Fruit fly (Drosophila melanogaster): ENCODE data around the gene vig.
A peak's percentile ranks its signal among the peaks of the same experiment; 100 is the strongest.

DNA sequence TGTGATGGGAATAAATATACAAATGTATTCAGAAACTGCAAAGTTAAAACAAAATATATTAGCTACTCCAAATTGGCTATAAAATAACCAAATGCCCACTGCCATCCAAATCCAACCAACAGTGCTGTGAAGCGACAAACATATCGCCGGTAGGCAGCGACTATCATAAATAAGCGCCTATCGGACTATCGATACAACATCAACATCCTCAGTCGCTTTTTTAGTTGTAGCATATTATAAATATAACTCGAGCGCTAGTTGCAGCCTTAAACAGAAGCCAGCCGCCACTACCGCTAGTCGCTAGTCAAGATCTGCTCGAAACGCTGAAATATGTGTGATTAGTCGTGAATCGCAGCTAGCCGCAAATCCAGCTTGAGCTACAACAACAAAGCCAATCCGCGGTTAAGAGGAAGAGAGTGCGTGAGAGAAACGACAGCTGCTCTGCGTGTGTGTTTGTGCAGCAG lies 30.8 kb downstream of the vig start:
- TF ChIP-seq CG12942 (GFP tag; optimal IDR thresholded peaks at IDR 0.05) (no peak), ranshi (GFP tag; IDR thresholded peaks at IDR 0.05) (0 out of 2 replicates have a peak, but pooled peaks have one; percentile 47), CG1603 (tag; optimal IDR thresholded peaks at IDR 0.05) (no peak), CG4328 (GFP tag; optimal IDR thresholded peaks at IDR 0.05) (no peak), fd96Cb (tag; optimal IDR thresholded peaks at IDR 0.05) (no peak), Hmx (GFP tag; optimal IDR thresholded peaks at IDR 0.05) (no peak), hkb (optimal IDR thresholded peaks at IDR 0.05) (peak; percentile 40), hkb (GFP tag; IDR thresholded peaks at IDR 0.05) (no peak), nerfin-2 (GFP tag; IDR thresholded peaks at IDR 0.05; ENCODE audit: partially characterized antibody) (peak; percentile 79), odd (GFP tag; optimal IDR thresholded peaks at IDR 0.05) (no peak), CG30431 (GFP tag; optimal IDR thresholded peaks at IDR 0.05) (no peak), CG8089 (GFP tag; optimal IDR thresholded peaks at IDR 0.05) (no peak)

Measured in whole organism, embryonic.